Fruit fly (Drosophila melanogaster): Measurements from ENCODE around the gene gwl.

- TF ChIP-seq psq (optimal IDR thresholded peaks at IDR 0.05) (no peak), h (optimal IDR thresholded peaks at IDR 0.05) (no peak), ttk (optimal IDR thresholded peaks at IDR 0.05) (no peak), Myc (optimal IDR thresholded peaks at IDR 0.05) (no peak), Sin3A (optimal IDR thresholded peaks at IDR 0.05) (no peak)
These were observed 4.4 kb upstream of the gwl start for dm6 chr3R:18741844-18742187.

All from Kc167 (cell line).